Worm (Caenorhabditis elegans) whole organism, young adult: Measurements from ENCODE around the gene F54F12.1.

Experiments
- F22D6.2 ChIP-seq: sonication (generic microtip); optimal IDR thresholded peaks from 2 replicates; lab custom pipeline; 2016; ENCODE audit warnings: mild to moderate bottlenecking, missing genetic modification characterization, missing compliant biosample characterization
- aptf-3 ChIP-seq: fragments of 200-800 bp; sonication (Bioruptor generic); IDR thresholded peaks from 2 replicates; pipeline ENCODE4 v1.3.6; 2022; ENCODE audit warnings: missing genetic modification characterization, missing compliant biosample characterization
- lsy-27 ChIP-seq: sonication (generic microtip); optimal IDR thresholded peaks from 2 replicates; lab custom pipeline; 2017; ENCODE audit warnings: missing genetic modification characterization, mild to moderate bottlenecking, missing compliant biosample characterization, antibody characterized with exemption, missing genotype, borderline replicate concordance; ENCODE audit not compliant: insufficient read depth
- mel-28 ChIP-seq: sonication (generic microtip); optimal IDR thresholded peaks from 2 replicates; lab custom pipeline; 2016; ENCODE audit warnings: borderline replicate concordance, mild to moderate bottlenecking, missing genetic modification characterization, missing compliant biosample characterization
- nhr-80 ChIP-seq: sonication (generic microtip); optimal IDR thresholded peaks from 2 replicates; lab custom pipeline; 2016; ENCODE audit warnings: missing genetic modification characterization, missing compliant biosample characterization
- repo-1 ChIP-seq: sonication (generic microtip); optimal IDR thresholded peaks from 2 replicates; lab custom pipeline; 2017; ENCODE audit warnings: mild to moderate bottlenecking, missing genetic modification characterization, missing compliant biosample characterization
- snpc-1.3 ChIP-seq: sonication (generic microtip); optimal IDR thresholded peaks from 2 replicates; lab custom pipeline; 2017; ENCODE audit warnings: missing genetic modification characterization, mild to moderate bottlenecking, missing compliant biosample characterization, antibody characterized with exemption, moderate library complexity, missing genotype, missing genetic modification reagents; ENCODE audit not compliant: insufficient read depth
- snpc-4 ChIP-seq, 5 experiments: fragments of 150-350 bp in 1 of 5; sonication (generic microtip) in 4 of 5; optimal IDR thresholded peaks; 2 replicates each; lab custom pipeline; 2014 to 2018; ENCODE audit warnings: missing genetic modification characterization in 5 of 5, missing biosample characterization in 3 of 5, antibody characterized with exemption in 2 of 5, mild to moderate bottlenecking in 2 of 5, missing compliant biosample characterization in 2 of 5, missing genotype in 2 of 5, moderate library complexity in 2 of 5, missing genetic modification reagents in 1 of 5
- somi-1 ChIP-seq: fragments of 200-800 bp; sonication (Bioruptor generic); optimal IDR thresholded peaks from 2 replicates; lab custom pipeline; 2018; ENCODE audit warnings: mild to moderate bottlenecking, missing genetic modification characterization, missing compliant biosample characterization
- zfh-2 ChIP-seq: fragments of 200-800 bp; sonication (Bioruptor generic); conservative IDR thresholded peaks from 2 replicates; pipeline ENCODE4 v1.3.6; 2022; ENCODE audit warnings: missing genetic modification reagents, missing genetic modification characterization, missing compliant biosample characterization

DNA sequence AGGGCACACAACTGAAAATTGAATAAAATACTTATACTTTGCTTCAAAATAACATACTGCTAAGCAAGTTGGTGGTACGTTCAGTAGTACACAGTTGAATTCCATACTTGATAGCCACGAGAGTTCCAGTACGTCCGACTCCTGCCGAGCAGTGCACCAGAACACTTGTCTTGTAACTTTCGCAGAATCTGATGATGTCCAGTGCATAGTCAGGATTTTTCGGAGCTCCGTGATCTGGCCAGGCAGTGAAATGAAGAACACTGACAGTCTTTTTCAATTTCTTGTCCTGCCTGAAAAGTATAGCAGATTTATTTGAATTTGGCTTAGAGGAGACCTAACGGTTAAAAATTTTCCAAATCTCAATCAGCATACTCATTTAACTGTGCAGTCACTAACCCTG, 5.3 kb downstream of the F54F12.1 start:
- TF ChIP-seq zfh-2 (GFP tag; lab: Robert Waterston, UW), result no peak
- TF ChIP-seq snpc-4 (GFP tag; optimal IDR thresholded peaks at IDR 0.05; lab: Kevin White, UChicago), result no peak
- TF ChIP-seq snpc-4 (tag; optimal IDR thresholded peaks at IDR 0.05; lab: Kevin White, UChicago), result no peak
- no peak for TF ChIP-seq repo-1 (tag; lab: Kevin White, UChicago)
- no peak for TF ChIP-seq aptf-3 (GFP tag; lab: Robert Waterston, UW)
- TF ChIP-seq snpc-1.3 (tag; lab: Kevin White, UChicago), result no peak
- TF ChIP-seq nhr-80 (tag; lab: Kevin White, UChicago), result no peak
- no peak for TF ChIP-seq somi-1 (GFP tag; lab: Kevin White, UChicago)
- TF ChIP-seq lsy-27 (tag; lab: Kevin White, UChicago), result no peak
- no peak for TF ChIP-seq F22D6.2
- no peak for TF ChIP-seq mel-28
